Fruit fly (Drosophila melanogaster) whole organism, embryonic: ENCODE measurements around the gene Plc21C.

Source experiments
- Abd-B ChIP-seq: fragments of 200-800 bp; sonication (Bioruptor generic); optimal IDR thresholded peaks from 2 replicates; lab custom pipeline; 2018; ENCODE audit warnings: missing biosample characterization, mild to moderate bottlenecking, missing genetic modification characterization, moderate library complexity
- Antp ChIP-seq: fragments of 200-800 bp; sonication (Bioruptor generic); optimal IDR thresholded peaks from 3 replicates; lab custom pipeline; 2016; ENCODE audit warnings: missing biosample characterization, missing genetic modification characterization
- Asciz ChIP-seq: fragments of 200-800 bp; sonication (Bioruptor generic); optimal IDR thresholded peaks from 2 replicates; lab custom pipeline; 2017; ENCODE audit warnings: missing biosample characterization, mild to moderate bottlenecking, missing genetic modification characterization, missing genetic modification reagents
- BtbVII ChIP-seq: fragments of 200-800 bp; sonication (Bioruptor generic); optimal IDR thresholded peaks from 3 replicates; lab custom pipeline; 2017; ENCODE audit warnings: missing biosample characterization, mild to moderate bottlenecking, missing genetic modification characterization
- CG10147 ChIP-seq: fragments of 200-800 bp; sonication (Bioruptor generic); optimal IDR thresholded peaks from 2 replicates; lab custom pipeline; 2019; ENCODE audit warnings: missing biosample characterization, mild to moderate bottlenecking, missing genetic modification characterization, moderate library complexity
- CG11456 ChIP-seq: fragments of 200-800 bp; sonication (Bioruptor generic); IDR thresholded peaks from 3 replicates; pipeline ENCODE4 v1.3.6; 2022; ENCODE audit warnings: missing biosample characterization, missing genetic modification characterization
- CG14710 ChIP-seq: fragments of 200-800 bp; sonication (Bioruptor generic); optimal IDR thresholded peaks from 3 replicates; lab custom pipeline; 2019; ENCODE audit warnings: missing biosample characterization, mild to moderate bottlenecking, missing genetic modification characterization, moderate library complexity
- CG15601 ChIP-seq: fragments of 200-800 bp; sonication (Bioruptor generic); optimal IDR thresholded peaks from 3 replicates; lab custom pipeline; 2019; ENCODE audit warnings: missing biosample characterization, mild to moderate bottlenecking, missing genetic modification characterization, moderate library complexity
- CG1602 ChIP-seq: fragments of 200-800 bp; sonication (Bioruptor generic); optimal IDR thresholded peaks from 3 replicates; lab custom pipeline; 2016; ENCODE audit warnings: missing biosample characterization, missing genetic modification characterization
- CG1603 ChIP-seq: fragments of 200-800 bp; sonication (Bioruptor generic); optimal IDR thresholded peaks from 2 replicates; lab custom pipeline; 2019; ENCODE audit warnings: missing biosample characterization, mild to moderate bottlenecking, missing genetic modification characterization, moderate library complexity
- CG1647 ChIP-seq: fragments of 200-800 bp; sonication (Bioruptor generic); optimal IDR thresholded peaks from 3 replicates; lab custom pipeline; 2016; ENCODE audit warnings: missing biosample characterization, missing genetic modification characterization
- CG16779 ChIP-seq: fragments of 200-800 bp; sonication (Bioruptor generic); IDR thresholded peaks from 2 replicates; pipeline ENCODE4 v1.3.6; 2022; ENCODE audit warnings: missing biosample characterization, missing genetic modification characterization
- CG1832 ChIP-seq: fragments of 200-800 bp; sonication (Bioruptor generic); optimal IDR thresholded peaks from 2 replicates; lab custom pipeline; 2017; ENCODE audit warnings: missing biosample characterization, mild to moderate bottlenecking, missing genetic modification characterization, inconsistent platforms
- CG18619 ChIP-seq: fragments of 200-800 bp; sonication (Bioruptor generic); optimal IDR thresholded peaks from 3 replicates; lab custom pipeline; 2017; ENCODE audit warnings: missing biosample characterization, mild to moderate bottlenecking, missing genetic modification characterization
- CG30403 ChIP-seq: fragments of 200-800 bp; sonication (Bioruptor generic); optimal IDR thresholded peaks from 3 replicates; lab custom pipeline; 2016; ENCODE audit warnings: missing biosample characterization, missing genetic modification characterization
- CG42726 ChIP-seq: fragments of 200-800 bp; sonication (Bioruptor generic); IDR thresholded peaks from 2 replicates; pipeline ENCODE4 v1.3.6; 2022; ENCODE audit warnings: missing biosample characterization, missing genetic modification characterization; ENCODE audit not compliant: partially characterized antibody
- CG43689 ChIP-seq: fragments of 200-800 bp; sonication (Bioruptor generic); IDR thresholded peaks from 2 replicates; pipeline ENCODE4 v1.3.6; 2022; ENCODE audit warnings: missing biosample characterization, missing genetic modification characterization
- CG9727 ChIP-seq: fragments of 200-800 bp; sonication (Bioruptor generic); optimal IDR thresholded peaks from 3 replicates; lab custom pipeline; 2017; ENCODE audit warnings: missing biosample characterization, mild to moderate bottlenecking, missing genetic modification characterization
- CG9932 ChIP-seq: fragments of 200-800 bp; sonication (Bioruptor generic); IDR thresholded peaks from 2 replicates; pipeline ENCODE4 v1.3.6; 2022; ENCODE audit warnings: missing biosample characterization, missing genetic modification characterization
- CkIIα-i1 ChIP-seq: fragments of 200-800 bp; sonication (Bioruptor generic); IDR thresholded peaks from 2 replicates; pipeline ENCODE4 v1.3.6; 2022; ENCODE audit warnings: missing biosample characterization, missing genetic modification characterization
- CoRest ChIP-seq: fragments of 200-800 bp; sonication (Bioruptor generic); optimal IDR thresholded peaks from 3 replicates; lab custom pipeline; 2018; ENCODE audit warnings: missing biosample characterization, mild to moderate bottlenecking, missing genetic modification characterization, moderate library complexity
- CrebB ChIP-seq: fragments of 200-800 bp; sonication (Bioruptor generic); optimal IDR thresholded peaks from 3 replicates; lab custom pipeline; 2018; ENCODE audit warnings: missing biosample characterization, mild to moderate bottlenecking, missing genetic modification characterization
- E2f2 ChIP-seq: fragments of 200-800 bp; sonication (Bioruptor generic); IDR thresholded peaks from 2 replicates; pipeline ENCODE4 v1.3.6; 2022; ENCODE audit warnings: missing biosample characterization, missing genetic modification characterization
- Elba2 ChIP-seq: fragments of 200-800 bp; sonication (Bioruptor generic); optimal IDR thresholded peaks from 3 replicates; lab custom pipeline; 2016; ENCODE audit warnings: missing biosample characterization, missing genetic modification characterization
- Ets65A ChIP-seq: fragments of 200-800 bp; sonication (Bioruptor generic); peaks from one replicate; lab custom pipeline; 2016; ENCODE audit warnings: missing biosample characterization, missing genetic modification characterization
- Gsc ChIP-seq: fragments of 200-800 bp; sonication (Bioruptor generic); IDR thresholded peaks from 2 replicates; pipeline ENCODE4 v1.3.6; 2022; ENCODE audit warnings: missing biosample characterization, missing genetic modification characterization
- Hr51 ChIP-seq, 2 experiments: fragments of 200-800 bp; sonication (Bioruptor generic); optimal IDR thresholded peaks; 2 replicates in 1 of 2; 3 replicates in 1 of 2; lab custom pipeline; 2016 to 2018; ENCODE audit warnings: missing biosample characterization in 2 of 2, missing genetic modification characterization in 2 of 2, mild to moderate bottlenecking in 1 of 2, moderate library complexity in 1 of 2
- Nf-YC ChIP-seq: fragments of 200-800 bp; optimal IDR thresholded peaks from 3 replicates; lab custom pipeline; 2019; ENCODE audit warnings: missing biosample characterization, mild to moderate bottlenecking, missing genetic modification characterization, moderate library complexity
- Pdp1 ChIP-seq, 2 experiments: fragments of 200-800 bp; sonication (Bioruptor generic); optimal IDR thresholded peaks; 3 replicates each; lab custom pipeline; 2016; ENCODE audit warnings: missing biosample characterization in 2 of 2, missing genetic modification characterization in 2 of 2, mild to moderate bottlenecking in 1 of 2, moderate library complexity in 1 of 2
- Six4 ChIP-seq: fragments of 200-800 bp; sonication (Bioruptor generic); optimal IDR thresholded peaks from 2 replicates; lab custom pipeline; 2016; ENCODE audit warnings: missing biosample characterization, missing genetic modification characterization
- Stat92E ChIP-seq, 3 experiments: fragments of >200 bp in 2 of 3; fragments of 200-800 bp in 1 of 3; sonication (Bioruptor generic) in 1 of 3; optimal IDR thresholded peaks; 2 replicates each; lab custom pipeline; 2017 to 2019; ENCODE audit warnings: missing biosample characterization in 3 of 3, missing genetic modification characterization in 3 of 3, mild to moderate bottlenecking in 1 of 3, moderate library complexity in 1 of 3
- Taf1 ChIP-seq: fragments of 200-800 bp; sonication (Bioruptor generic); IDR thresholded peaks from 2 replicates; pipeline ENCODE4 v1.3.6; 2022; ENCODE audit warnings: missing biosample characterization, missing genetic modification characterization
- Tbp ChIP-seq: fragments of >200 bp; optimal IDR thresholded peaks from 2 replicates; lab custom pipeline; 2018; ENCODE audit warnings: missing biosample characterization, missing genetic modification characterization
- YL-1 ChIP-seq: fragments of 200-800 bp; sonication (Bioruptor generic); optimal IDR thresholded peaks from 3 replicates; lab custom pipeline; 2017; ENCODE audit warnings: missing biosample characterization, mild to moderate bottlenecking, missing genetic modification characterization
- amos ChIP-seq: fragments of 200-800 bp; sonication (Bioruptor generic); IDR thresholded peaks from 2 replicates; pipeline ENCODE4 v1.3.6; 2022; ENCODE audit warnings: missing biosample characterization, missing genetic modification characterization; ENCODE audit not compliant: partially characterized antibody
- ash1 ChIP-seq: fragments of 200-800 bp; sonication (Bioruptor generic); optimal IDR thresholded peaks from 2 replicates; lab custom pipeline; 2018; ENCODE audit warnings: missing biosample characterization, mild to moderate bottlenecking, missing genetic modification characterization
- cg ChIP-seq: fragments of 200-800 bp; sonication (Bioruptor generic); optimal IDR thresholded peaks from 3 replicates; lab custom pipeline; 2019; ENCODE audit warnings: missing biosample characterization, mild to moderate bottlenecking, missing genetic modification characterization, moderate library complexity
- croc ChIP-seq: fragments of 200-800 bp; sonication (Bioruptor generic); conservative IDR thresholded peaks from 3 replicates; pipeline ENCODE4 v1.3.6; 2022; ENCODE audit warnings: missing biosample characterization, missing genetic modification characterization
- dpn ChIP-seq, 2 experiments: fragments of 200-800 bp; sonication (Bioruptor generic); optimal IDR thresholded peaks; 3 replicates each; lab custom pipeline; 2016; ENCODE audit warnings: missing biosample characterization in 2 of 2, missing genetic modification characterization in 2 of 2
- fd3F ChIP-seq: fragments of 200-800 bp; sonication (Bioruptor generic); optimal IDR thresholded peaks from 2 replicates; lab custom pipeline; 2018; ENCODE audit warnings: missing biosample characterization, mild to moderate bottlenecking, missing genetic modification characterization, moderate library complexity
- grau ChIP-seq: fragments of 200-800 bp; optimal IDR thresholded peaks from 3 replicates; lab custom pipeline; 2019; ENCODE audit warnings: missing biosample characterization, mild to moderate bottlenecking, missing genetic modification characterization, moderate library complexity
- insv ChIP-seq, 2 experiments: fragments of 200-800 bp; sonication (Bioruptor generic); optimal IDR thresholded peaks; 3 replicates each; lab custom pipeline; 2016 to 2018; ENCODE audit warnings: missing biosample characterization in 2 of 2, missing genetic modification characterization in 2 of 2
- mld ChIP-seq: fragments of 200-800 bp; sonication (Bioruptor generic); IDR thresholded peaks from 3 replicates; pipeline ENCODE4 v1.3.6; 2022; ENCODE audit warnings: missing biosample characterization, missing genetic modification characterization; ENCODE audit not compliant: partially characterized antibody
- nau ChIP-seq: fragments of 200-800 bp; sonication (Bioruptor generic); optimal IDR thresholded peaks from 3 replicates; lab custom pipeline; 2017; ENCODE audit warnings: missing biosample characterization, mild to moderate bottlenecking, missing genetic modification characterization, missing genetic modification reagents
- nerfin-1 ChIP-seq: fragments of 200-800 bp; sonication (Bioruptor generic); optimal IDR thresholded peaks from 3 replicates; lab custom pipeline; 2019; ENCODE audit warnings: missing biosample characterization, mild to moderate bottlenecking, missing genetic modification characterization, moderate library complexity
- phol ChIP-seq: fragments of 200-800 bp; sonication (Bioruptor generic); optimal IDR thresholded peaks from 3 replicates; lab custom pipeline; 2018; ENCODE audit warnings: missing biosample characterization, mild to moderate bottlenecking, missing genetic modification characterization, moderate library complexity
- stwl ChIP-seq: fragments of 200-800 bp; sonication (Bioruptor generic); optimal IDR thresholded peaks from 3 replicates; lab custom pipeline; 2018; ENCODE audit warnings: missing biosample characterization, mild to moderate bottlenecking, missing genetic modification characterization, moderate library complexity
- zen ChIP-seq: fragments of 200-800 bp; sonication (Bioruptor generic); optimal IDR thresholded peaks from 3 replicates; lab custom pipeline; 2018; ENCODE audit warnings: missing biosample characterization, mild to moderate bottlenecking, missing genetic modification characterization, moderate library complexity
- zfh2 ChIP-seq: fragments of 200-800 bp; sonication (Bioruptor generic); optimal IDR thresholded peaks from 2 replicates; lab custom pipeline; 2016; ENCODE audit warnings: missing biosample characterization, missing genetic modification characterization

The Plc21C gene

DNA sequence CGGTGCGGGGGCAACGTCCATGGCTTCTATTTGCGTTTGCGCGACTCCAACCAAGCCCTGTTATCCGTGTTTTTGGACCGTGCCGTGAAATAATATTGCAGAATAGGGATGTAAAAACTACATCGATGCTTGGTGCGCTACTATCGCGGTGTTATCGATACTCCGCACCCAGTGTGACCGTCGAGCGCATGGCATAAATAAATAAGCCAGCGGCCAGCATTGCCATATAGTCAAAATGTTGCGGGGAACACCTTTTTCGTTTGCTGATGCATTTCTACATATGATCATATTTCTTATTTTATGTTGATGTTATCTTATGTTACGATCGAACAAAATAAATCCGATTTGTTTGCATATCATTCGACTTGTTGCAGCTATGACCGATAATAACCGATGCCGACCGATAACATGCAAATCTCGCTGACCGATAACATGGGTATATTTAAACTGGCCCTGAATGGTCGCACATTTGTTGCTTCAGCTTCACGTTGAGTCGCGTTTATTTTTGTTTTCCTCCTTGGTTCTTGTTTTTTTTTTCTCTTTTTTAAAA, 28.5 kb upstream of the Plc21C start, which contains the start of gene smo (continued):
- peak; percentile 61; the same call in 2 of the 3 replicates for TF ChIP-seq mld (GFP tag; lab: Robert Waterston, UW)
- no peak for TF ChIP-seq Asciz (GFP tag; lab: Kevin White, UChicago)
- 0 out of 3 replicates have a peak, but pooled peaks have one; percentile 35 for TF ChIP-seq CG11456 (GFP tag; lab: Robert Waterston, UW)
- peak in 1 of 2 experiments; percentile 68 for TF ChIP-seq Hr51 (GFP tag; optimal IDR thresholded peaks at IDR 0.05; lab: Kevin White, UChicago)
- TF ChIP-seq fd3F (GFP tag; lab: Kevin White, UChicago) = no peak
- no peak for TF ChIP-seq Taf1
- TF ChIP-seq zfh2 (GFP tag; lab: Kevin White, UChicago) = peak; percentile 34
- TF ChIP-seq CG1647 = peak; percentile 36
- TF ChIP-seq Tbp (GFP tag; lab: Kevin White, UChicago) = no peak
- TF ChIP-seq Stat92E (GFP tag; optimal IDR thresholded peaks at IDR 0.05; lab: Kevin White, UChicago) = peak in 1 of 3 experiments; percentile 14
- peak; percentile 29 for TF ChIP-seq CG15601 (tag; lab: Kevin White, UChicago)
- TF ChIP-seq CG42726 = peak; percentile 89
- TF ChIP-seq insv (GFP tag; optimal IDR thresholded peaks at IDR 0.05; lab: Kevin White, UChicago) = peak in 1 of 2 experiments; percentile 12
- no peak for TF ChIP-seq cg (GFP tag; lab: Kevin White, UChicago)
- no peak for TF ChIP-seq BtbVII (GFP tag; lab: Kevin White, UChicago)
- TF ChIP-seq CG1832 = no peak
- TF ChIP-seq Abd-B (GFP tag; lab: Kevin White, UChicago) = peak; percentile 80
- peak; percentile 14 for TF ChIP-seq nerfin-1 (tag; lab: Kevin White, UChicago)
- TF ChIP-seq Elba2 (GFP tag; lab: Kevin White, UChicago) = no peak
- no peak for TF ChIP-seq CG18619 (GFP tag; lab: Kevin White, UChicago)
- peak; percentile 28 for TF ChIP-seq grau (tag; lab: Kevin White, UChicago)
- peak; percentile 84 for TF ChIP-seq CG14710 (tag; lab: Kevin White, UChicago)
- no peak for TF ChIP-seq Gsc (GFP tag; lab: Robert Waterston, UW)
- no peak for TF ChIP-seq Six4 (GFP tag; lab: Kevin White, UChicago)
- TF ChIP-seq CG10147 (GFP tag; lab: Kevin White, UChicago) = peak; percentile 48
- TF ChIP-seq CG1603 = peak; percentile 84
- no peak for TF ChIP-seq CG43689 (GFP tag; lab: Robert Waterston, UW)
- TF ChIP-seq CG16779 (GFP tag; lab: Robert Waterston, UW) = no peak
- peak; percentile 39 for TF ChIP-seq CoRest (tag; lab: Kevin White, UChicago)
- TF ChIP-seq phol (tag; lab: Kevin White, UChicago) = peak; percentile 64
- peak; percentile 10 for TF ChIP-seq CG1602 (GFP tag; lab: Kevin White, UChicago)
- peak; percentile 55 for TF ChIP-seq E2f2 (GFP tag; lab: Robert Waterston, UW)
- TF ChIP-seq croc (GFP tag; lab: Robert Waterston, UW) = no peak
- TF ChIP-seq zen (tag; lab: Kevin White, UChicago) = peak; percentile 23
- TF ChIP-seq dpn (GFP tag; optimal IDR thresholded peaks at IDR 0.05; lab: Kevin White, UChicago) = peak; percentile 48 to 52
- peak; percentile 79 for TF ChIP-seq YL-1 (GFP tag; lab: Kevin White, UChicago)
- no peak for TF ChIP-seq nau
- peak; percentile 28 for TF ChIP-seq Nf-YC (tag; lab: Kevin White, UChicago)
- TF ChIP-seq amos (GFP tag; lab: Robert Waterston, UW) = peak; percentile 91
- TF ChIP-seq CG9932 = peak; percentile 57
- TF ChIP-seq stwl = peak; percentile 81
- no peak for TF ChIP-seq ash1
- TF ChIP-seq CkIIα-i1 (GFP tag; lab: Robert Waterston, UW) = no peak
- peak; percentile 47 for TF ChIP-seq CG9727
- peak; percentile 44 for TF ChIP-seq CG30403 (GFP tag; lab: Kevin White, UChicago)
- TF ChIP-seq Antp (GFP tag; lab: Kevin White, UChicago) = peak; percentile 30
- peak; percentile 11 for TF ChIP-seq CrebB
- peak; percentile 90 for TF ChIP-seq Ets65A (GFP tag; lab: Kevin White, UChicago)
- TF ChIP-seq Pdp1 (GFP tag; optimal IDR thresholded peaks at IDR 0.05; lab: Kevin White, UChicago) = peak; percentile 40 to 66
